Fruit fly (Drosophila melanogaster) whole organism, adult: ENCODE data around the gene Cp19.

Experiments
- CG11617 ChIP-seq: fragments of 200-800 bp; sonication (Bioruptor generic); optimal IDR thresholded peaks from 2 replicates; lab custom pipeline; 2017; ENCODE audit warnings: mild to moderate bottlenecking, missing biosample characterization, missing genetic modification reagents, missing genetic modification characterization
- CG33017 ChIP-seq: fragments of 200-800 bp; sonication (Bioruptor generic); optimal IDR thresholded peaks from 2 replicates; lab custom pipeline; 2018; ENCODE audit warnings: missing biosample characterization, mild to moderate bottlenecking, missing genetic modification characterization, moderate library complexity
- CG7101 ChIP-seq: fragments of 200-800 bp; sonication (Bioruptor generic); optimal IDR thresholded peaks from 2 replicates; lab custom pipeline; 2018; ENCODE audit warnings: missing biosample characterization, mild to moderate bottlenecking, missing genetic modification characterization, moderate library complexity
- Clk ChIP-seq: fragments of 200-800 bp; sonication (Bioruptor generic); optimal IDR thresholded peaks from 2 replicates; lab custom pipeline; 2017; ENCODE audit warnings: missing biosample characterization, missing genetic modification characterization
- Mnt ChIP-seq: fragments of 200-800 bp; sonication (Bioruptor generic); optimal IDR thresholded peaks from 2 replicates; lab custom pipeline; 2016; ENCODE audit warnings: missing biosample characterization, mild to moderate bottlenecking, missing genetic modification characterization
- bab1 ChIP-seq: fragments of 200-800 bp; sonication (Bioruptor generic); optimal IDR thresholded peaks from 3 replicates; lab custom pipeline; 2019; ENCODE audit warnings: missing biosample characterization, mild to moderate bottlenecking, missing genetic modification characterization, moderate library complexity
- kay ChIP-seq: fragments of 200-800 bp; sonication (Bioruptor generic); peaks from one replicate; lab custom pipeline; 2016; ENCODE audit warnings: missing biosample characterization, missing genetic modification characterization, borderline replicate concordance
- tj ChIP-seq: fragments of 200-800 bp; sonication (Bioruptor generic); optimal IDR thresholded peaks from 3 replicates; lab custom pipeline; 2017; ENCODE audit warnings: missing biosample characterization, mild to moderate bottlenecking, missing genetic modification characterization, moderate library complexity

dm6 chr3L:8726317-8726841, 3.3 kb upstream of the Cp19 start, which contains the start of gene Cp18:
- TF ChIP-seq kay (GFP tag; lab: Kevin White, UChicago) (peak; percentile 78), tj (GFP tag; lab: Kevin White, UChicago) (no peak), CG11617 (GFP tag; lab: Kevin White, UChicago) (no peak), CG33017 (tag; lab: Kevin White, UChicago) (no peak), bab1 (GFP tag; lab: Kevin White, UChicago) (no peak), CG7101 (tag; lab: Kevin White, UChicago) (no peak), Mnt (peak; percentile 13), Clk (no peak)
